Fruit fly (Drosophila melanogaster) whole organism, embryonic: ENCODE results near the gene klu.

Experiments used
- Adf1 ChIP-seq: fragments of 200-800 bp; sonication (Bioruptor generic); IDR thresholded peaks from 2 replicates; pipeline ENCODE4 v1.3.6; 2022; ENCODE audit warnings: missing biosample characterization, missing genetic modification characterization
- Aef1 ChIP-seq: fragments of 200-800 bp; sonication (Bioruptor generic); IDR thresholded peaks from 3 replicates; pipeline ENCODE4 v1.3.6; 2022; ENCODE audit warnings: missing biosample characterization, missing genetic modification characterization
- Atf-2 ChIP-seq: fragments of 200-800 bp; sonication (Bioruptor generic); optimal IDR thresholded peaks from 2 replicates; lab custom pipeline; 2016; ENCODE audit warnings: missing biosample characterization, missing genetic modification characterization
- BEAF-32 ChIP-seq: fragments of 200-800 bp; sonication (Bioruptor generic); optimal IDR thresholded peaks from 3 replicates; lab custom pipeline; 2017; ENCODE audit warnings: missing biosample characterization, missing genetic modification characterization, mild to moderate bottlenecking, moderate library complexity, missing genetic modification reagents
- C15 ChIP-seq: fragments of 200-800 bp; sonication (Bioruptor generic); IDR thresholded peaks from 3 replicates; pipeline ENCODE4 v1.3.6; 2022; ENCODE audit warnings: missing biosample characterization, missing genetic modification characterization
- CG1024 ChIP-seq: fragments of 200-800 bp; sonication (Bioruptor generic); IDR thresholded peaks from 2 replicates; pipeline ENCODE4 v1.3.6; 2022; ENCODE audit warnings: missing biosample characterization, missing genetic modification characterization
- CG10654 ChIP-seq: fragments of 200-800 bp; sonication (Bioruptor generic); optimal IDR thresholded peaks from 2 replicates; lab custom pipeline; 2016; ENCODE audit warnings: missing biosample characterization, missing genetic modification characterization
- CG10979 ChIP-seq: fragments of 200-800 bp; sonication (Bioruptor generic); optimal IDR thresholded peaks from 2 replicates; lab custom pipeline; 2018; ENCODE audit warnings: missing biosample characterization, mild to moderate bottlenecking, missing genetic modification characterization, moderate library complexity
- CG11247 ChIP-seq: fragments of 200-800 bp; sonication (Bioruptor generic); IDR thresholded peaks from 2 replicates; pipeline ENCODE4 v1.3.6; 2022; ENCODE audit warnings: missing biosample characterization, missing genetic modification characterization
- CG11456 ChIP-seq: fragments of 200-800 bp; sonication (Bioruptor generic); IDR thresholded peaks from 3 replicates; pipeline ENCODE4 v1.3.6; 2022; ENCODE audit warnings: missing biosample characterization, missing genetic modification characterization
- CG12155 ChIP-seq: fragments of 200-800 bp; sonication (Bioruptor generic); optimal IDR thresholded peaks from 3 replicates; lab custom pipeline; 2016; ENCODE audit warnings: missing biosample characterization, missing genetic modification characterization
- CG16813 ChIP-seq: fragments of 200-800 bp; sonication (Bioruptor generic); IDR thresholded peaks from 3 replicates; pipeline ENCODE4 v1.3.6; 2022; ENCODE audit warnings: missing biosample characterization, missing genetic modification characterization; ENCODE audit not compliant: partially characterized antibody
- CG16863 ChIP-seq: fragments of 200-800 bp; sonication (Bioruptor generic); optimal IDR thresholded peaks from 3 replicates; lab custom pipeline; 2016; ENCODE audit warnings: missing biosample characterization, missing genetic modification characterization
- CG18262 ChIP-seq: fragments of 200-800 bp; optimal IDR thresholded peaks from 3 replicates; lab custom pipeline; 2019; ENCODE audit warnings: missing biosample characterization, mild to moderate bottlenecking, missing genetic modification characterization, moderate library complexity
- CG2712 ChIP-seq: fragments of 200-800 bp; optimal IDR thresholded peaks from 3 replicates; lab custom pipeline; 2019; ENCODE audit warnings: missing biosample characterization, mild to moderate bottlenecking, missing genetic modification characterization, moderate library complexity
- CG31388 ChIP-seq: fragments of 200-800 bp; sonication (Bioruptor generic); optimal IDR thresholded peaks from 2 replicates; lab custom pipeline; 2016; ENCODE audit warnings: missing biosample characterization, missing genetic modification characterization
- CG34376 ChIP-seq: fragments of 200-800 bp; sonication (Bioruptor generic); optimal IDR thresholded peaks from 2 replicates; lab custom pipeline; 2018; ENCODE audit warnings: missing biosample characterization, mild to moderate bottlenecking, missing genetic modification characterization
- CG4854 ChIP-seq: fragments of 200-800 bp; sonication (Bioruptor generic); optimal IDR thresholded peaks from 2 replicates; lab custom pipeline; 2016; ENCODE audit warnings: missing biosample characterization, missing genetic modification characterization, inconsistent platforms
- CG6272 ChIP-seq: fragments of 200-800 bp; sonication (Bioruptor generic); IDR thresholded peaks from 2 replicates; pipeline ENCODE4 v1.3.6; 2022; ENCODE audit warnings: missing biosample characterization, missing genetic modification characterization
- CG6654 ChIP-seq: fragments of 200-800 bp; sonication (Bioruptor generic); optimal IDR thresholded peaks from 2 replicates; lab custom pipeline; 2017; ENCODE audit warnings: missing biosample characterization, mild to moderate bottlenecking, missing genetic modification characterization
- CG7963 ChIP-seq: fragments of 200-800 bp; sonication (Bioruptor generic); IDR thresholded peaks from 3 replicates; pipeline ENCODE4 v1.3.6; 2022; ENCODE audit warnings: missing biosample characterization, missing genetic modification characterization; ENCODE audit not compliant: partially characterized antibody
- Camta ChIP-seq: fragments of 200-800 bp; sonication (Bioruptor generic); optimal IDR thresholded peaks from 2 replicates; lab custom pipeline; 2016; ENCODE audit warnings: missing biosample characterization, missing genetic modification characterization
- ERR ChIP-seq: fragments of 200-800 bp; sonication (Bioruptor generic); optimal IDR thresholded peaks from 2 replicates; lab custom pipeline; 2016; ENCODE audit warnings: missing biosample characterization, missing genetic modification characterization
- Ets97D ChIP-seq: fragments of 200-800 bp; sonication (Bioruptor generic); optimal IDR thresholded peaks from 3 replicates; lab custom pipeline; 2016; ENCODE audit warnings: missing biosample characterization, missing genetic modification characterization
- Hmr ChIP-seq: fragments of 200-800 bp; sonication (Bioruptor generic); optimal IDR thresholded peaks from 3 replicates; lab custom pipeline; 2017; ENCODE audit warnings: mild to moderate bottlenecking, missing biosample characterization, missing genetic modification reagents, missing genetic modification characterization
- Hmx ChIP-seq: fragments of 200-800 bp; sonication (Bioruptor generic); optimal IDR thresholded peaks from 2 replicates; lab custom pipeline; 2016; ENCODE audit warnings: missing biosample characterization, missing genetic modification characterization
- Hr3 ChIP-seq: fragments of 200-800 bp; sonication (Bioruptor generic); optimal IDR thresholded peaks from 3 replicates; lab custom pipeline; 2016; ENCODE audit warnings: missing biosample characterization, missing genetic modification characterization
- Hr39 ChIP-seq: fragments of >200 bp; optimal IDR thresholded peaks from 2 replicates; lab custom pipeline; 2017
- Mes4 ChIP-seq: fragments of 200-800 bp; sonication (Bioruptor generic); optimal IDR thresholded peaks from 2 replicates; lab custom pipeline; 2016; ENCODE audit warnings: missing biosample characterization, missing genetic modification characterization
- Trl ChIP-seq, 3 experiments: fragments of >200 bp in 2 of 3; fragments of 200-800 bp in 1 of 3; sonication (Bioruptor generic) in 1 of 3; optimal IDR thresholded peaks; 2 replicates in 1 of 3; 3 replicates in 2 of 3; lab custom pipeline; 2016 to 2017; ENCODE audit warnings: missing biosample characterization in 1 of 3, missing genetic modification characterization in 1 of 3
- ara ChIP-seq: fragments of 200-800 bp; sonication (Bioruptor generic); IDR thresholded peaks from 2 replicates; pipeline ENCODE4 v1.3.6; 2022; ENCODE audit warnings: missing biosample characterization, missing genetic modification characterization
- chn ChIP-seq: fragments of 200-800 bp; sonication (Bioruptor generic); optimal IDR thresholded peaks from 2 replicates; lab custom pipeline; 2016; ENCODE audit warnings: missing biosample characterization, missing genetic modification characterization
- dati ChIP-seq: fragments of 200-800 bp; sonication (Bioruptor generic); IDR thresholded peaks from 2 replicates; pipeline ENCODE4 v1.3.6; 2022; ENCODE audit warnings: missing biosample characterization, missing genetic modification characterization
- gcm2 ChIP-seq: fragments of 200-800 bp; sonication (Bioruptor generic); optimal IDR thresholded peaks from 2 replicates; lab custom pipeline; 2016; ENCODE audit warnings: missing biosample characterization, missing genetic modification characterization
- gem ChIP-seq: fragments of 200-800 bp; sonication (Bioruptor generic); optimal IDR thresholded peaks from 2 replicates; lab custom pipeline; 2019; ENCODE audit warnings: missing biosample characterization, mild to moderate bottlenecking, missing genetic modification characterization, moderate library complexity
- grn ChIP-seq: fragments of 200-800 bp; sonication (Bioruptor generic); optimal IDR thresholded peaks from 3 replicates; lab custom pipeline; 2017; ENCODE audit warnings: missing biosample characterization, missing genetic modification characterization
- gsb ChIP-seq: fragments of 200-800 bp; sonication (Bioruptor generic); IDR thresholded peaks from 2 replicates; pipeline ENCODE4 v1.3.6; 2022; ENCODE audit warnings: missing biosample characterization, missing genetic modification characterization
- jigr1 ChIP-seq: fragments of 200-800 bp; sonication (Bioruptor generic); IDR thresholded peaks from 3 replicates; pipeline ENCODE4 v1.3.6; 2022; ENCODE audit warnings: missing biosample characterization, missing genetic modification characterization
- nerfin-2 ChIP-seq: fragments of 200-800 bp; sonication (Bioruptor generic); IDR thresholded peaks from 2 replicates; pipeline ENCODE4 v1.3.6; 2022; ENCODE audit warnings: missing biosample characterization, missing genetic modification characterization; ENCODE audit not compliant: partially characterized antibody
- nmo ChIP-seq: fragments of 200-800 bp; sonication (Bioruptor generic); optimal IDR thresholded peaks from 2 replicates; lab custom pipeline; 2018; ENCODE audit warnings: missing biosample characterization, mild to moderate bottlenecking, missing genetic modification characterization, moderate library complexity
- pb ChIP-seq: fragments of 200-800 bp; sonication (Bioruptor generic); optimal IDR thresholded peaks from 3 replicates; lab custom pipeline; 2016; ENCODE audit warnings: missing biosample characterization, missing genetic modification characterization
- prd ChIP-seq, 3 experiments: fragments of >200 bp in 2 of 3; fragments of 200-800 bp in 1 of 3; sonication (Bioruptor generic) in 1 of 3; optimal IDR thresholded peaks in 2 of 3; IDR thresholded peaks in 1 of 3; 2 replicates in 2 of 3; 3 replicates in 1 of 3; pipeline versions ENCODE4 v1.3.6 to Lab custom; 2017 to 2022; ENCODE audit warnings: missing biosample characterization in 1 of 3, missing genetic modification characterization in 1 of 3
- run ChIP-seq: fragments of 200-800 bp; sonication (Bioruptor generic); optimal IDR thresholded peaks from 3 replicates; lab custom pipeline; 2018; ENCODE audit warnings: missing biosample characterization, mild to moderate bottlenecking, missing genetic modification characterization
- seq ChIP-seq: fragments of 200-800 bp; sonication (Bioruptor generic); IDR thresholded peaks from 2 replicates; pipeline ENCODE4 v1.3.6; 2022; ENCODE audit warnings: missing biosample characterization, missing genetic modification characterization
- sim ChIP-seq: fragments of 200-800 bp; sonication (Bioruptor generic); IDR thresholded peaks from 2 replicates; pipeline ENCODE4 v1.3.6; 2022; ENCODE audit warnings: missing biosample characterization, missing genetic modification characterization
- sqz ChIP-seq: fragments of 200-800 bp; sonication (Bioruptor generic); optimal IDR thresholded peaks from 3 replicates; lab custom pipeline; 2018; ENCODE audit warnings: missing biosample characterization, mild to moderate bottlenecking, missing genetic modification characterization
- ssp ChIP-seq: fragments of 200-800 bp; sonication (Bioruptor generic); IDR thresholded peaks from 2 replicates; pipeline ENCODE4 v1.3.6; 2022; ENCODE audit warnings: missing biosample characterization, missing genetic modification characterization
- toy ChIP-seq: fragments of 200-800 bp; sonication (Bioruptor generic); IDR thresholded peaks from 2 replicates; pipeline ENCODE4 v1.3.6; 2022; ENCODE audit warnings: missing biosample characterization, missing genetic modification characterization
- unc-4 ChIP-seq: fragments of 200-800 bp; sonication (Bioruptor generic); IDR thresholded peaks from 2 replicates; pipeline ENCODE4 v1.3.6; 2022; ENCODE audit warnings: missing biosample characterization, missing genetic modification characterization; ENCODE audit not compliant: partially characterized antibody
- unpg ChIP-seq: fragments of 200-800 bp; sonication (Bioruptor generic); optimal IDR thresholded peaks from 3 replicates; lab custom pipeline; 2018; ENCODE audit warnings: missing biosample characterization, mild to moderate bottlenecking, missing genetic modification characterization, moderate library complexity
- z ChIP-seq: fragments of 200-800 bp; sonication (Bioruptor generic); IDR thresholded peaks from 3 replicates; pipeline ENCODE4 v1.3.6; 2022; ENCODE audit warnings: missing biosample characterization, missing genetic modification characterization
- zen ChIP-seq: fragments of 200-800 bp; sonication (Bioruptor generic); optimal IDR thresholded peaks from 3 replicates; lab custom pipeline; 2018; ENCODE audit warnings: missing biosample characterization, mild to moderate bottlenecking, missing genetic modification characterization, moderate library complexity

Gene klu

dm6 chr3L:10931430-10931829 lies 77.6 kb downstream of the klu start (continued):
- TF ChIP-seq zen (tag; lab: Kevin White, UChicago) (no peak), Ets97D (GFP tag; lab: Kevin White, UChicago) (no peak), ssp (GFP tag; lab: Robert Waterston, UW) (0 out of 2 replicates have a peak, but pooled peaks have one; percentile 18), gsb (GFP tag; lab: Robert Waterston, UW) (no peak), CG31388 (GFP tag; lab: Kevin White, UChicago) (no peak), jigr1 (GFP tag; lab: Robert Waterston, UW) (no peak; the same call in 2 of the 3 replicates), unpg (peak; percentile 37), Hr3 (GFP tag; lab: Kevin White, UChicago) (peak; percentile 1), seq (no peak), Hmr (GFP tag; lab: Kevin White, UChicago) (no peak), CG10979 (peak; percentile 73), Atf-2 (no peak), toy (GFP tag; lab: Robert Waterston, UW) (no peak), gcm2 (no peak), CG4854 (no peak), gem (tag; lab: Kevin White, UChicago) (peak; percentile 72), CG2712 (tag; lab: Kevin White, UChicago) (peak; percentile 81), CG12155 (GFP tag; lab: Kevin White, UChicago) (no peak), unc-4 (no peak), CG34376 (GFP tag; lab: Kevin White, UChicago) (no peak), CG6272 (no peak), Trl (optimal IDR thresholded peaks at IDR 0.05; lab: Kevin White, UChicago) (no peak), Trl (GFP tag; optimal IDR thresholded peaks at IDR 0.05; lab: Kevin White, UChicago) (no peak), CG11247 (GFP tag; lab: Robert Waterston, UW) (no peak), Mes4 (GFP tag; lab: Kevin White, UChicago) (no peak), grn (GFP tag; lab: Kevin White, UChicago) (no peak), CG1024 (GFP tag; lab: Robert Waterston, UW) (no peak), Adf1 (no peak), Hr39 (lab: Kevin White, UChicago) (no peak), pb (GFP tag; lab: Kevin White, UChicago) (no peak), CG10654 (GFP tag; lab: Kevin White, UChicago) (no peak), sim (GFP tag; lab: Robert Waterston, UW) (no peak), BEAF-32 (no peak), Aef1 (no peak), z (GFP tag; lab: Robert Waterston, UW) (no peak), chn (no peak), sqz (GFP tag; lab: Kevin White, UChicago) (no peak), CG11456 (GFP tag; lab: Robert Waterston, UW) (no peak), C15 (GFP tag; lab: Robert Waterston, UW) (no peak), CG18262 (tag; lab: Kevin White, UChicago) (peak; percentile 71), ara (GFP tag; lab: Robert Waterston, UW) (no peak), Camta (GFP tag; lab: Kevin White, UChicago) (no peak), CG16863 (no peak), nerfin-2 (GFP tag; lab: Robert Waterston, UW) (no peak), CG6654 (GFP tag; lab: Kevin White, UChicago) (no peak), nmo (GFP tag; lab: Kevin White, UChicago) (peak; percentile 71), Hmx (no peak), CG7963 (GFP tag; lab: Robert Waterston, UW) (no peak), run (no peak), CG16813 (no peak), prd (optimal IDR thresholded peaks at IDR 0.05; lab: Kevin White, UChicago) (no peak), prd (GFP tag; IDR thresholded peaks at IDR 0.05; lab: Robert Waterston, UW) (peak; percentile 44; the same call in 1 of the 3 replicates), dati (no peak), ERR (no peak)
